Worm (Caenorhabditis elegans) whole organism, L2 larva: ENCODE data around the gene gst-9.

Source experiments
- Y55F3AM.14 ChIP-seq: fragments of 200-800 bp; sonication (Bioruptor generic); optimal IDR thresholded peaks from 2 replicates; lab custom pipeline; 2018; ENCODE audit warnings: mild to moderate bottlenecking, missing genetic modification characterization, missing compliant biosample characterization
- ZK546.5 ChIP-seq: sonication (generic microtip); optimal IDR thresholded peaks from 2 replicates; lab custom pipeline; 2017; ENCODE audit warnings: missing biosample characterization, missing genetic modification characterization
- alr-1 ChIP-seq: fragments of 150-350 bp; optimal IDR thresholded peaks from 2 replicates; lab custom pipeline; 2014; ENCODE audit warnings: missing biosample characterization, missing genetic modification characterization
- aly-2 ChIP-seq: fragments of 150-350 bp; optimal IDR thresholded peaks from 2 replicates; lab custom pipeline; 2014; ENCODE audit warnings: missing biosample characterization, missing genetic modification characterization
- ama-1 ChIP-seq: fragments of 150-350 bp; optimal IDR thresholded peaks from 2 replicates; lab custom pipeline; 2018; ENCODE audit warnings: inconsistent platforms
- blmp-1 ChIP-seq: sonication (generic microtip); optimal IDR thresholded peaks from 2 replicates; lab custom pipeline; 2017; ENCODE audit warnings: missing genetic modification characterization, mild to moderate bottlenecking, missing compliant biosample characterization, antibody characterized with exemption, moderate library complexity; ENCODE audit not compliant: insufficient read depth
- ceh-16 ChIP-seq: fragments of 150-350 bp; optimal IDR thresholded peaks from 2 replicates; lab custom pipeline; 2014; ENCODE audit warnings: missing biosample characterization, missing genetic modification characterization
- ceh-82 ChIP-seq: fragments of 150-350 bp; optimal IDR thresholded peaks from 2 replicates; lab custom pipeline; 2014; ENCODE audit warnings: missing biosample characterization, missing genetic modification characterization
- crh-2 ChIP-seq: sonication (generic microtip); optimal IDR thresholded peaks from 2 replicates; lab custom pipeline; 2017; ENCODE audit warnings: missing biosample characterization, missing genetic modification characterization
- dmd-4 ChIP-seq: sonication (generic microtip); optimal IDR thresholded peaks from 2 replicates; lab custom pipeline; 2017; ENCODE audit warnings: missing biosample characterization, missing genetic modification characterization
- egl-27 ChIP-seq: sonication (generic microtip); optimal IDR thresholded peaks from 3 replicates; lab custom pipeline; 2017; ENCODE audit warnings: missing biosample characterization, missing genetic modification reagents, missing genetic modification characterization
- elt-1 ChIP-seq: fragments of 150-350 bp; optimal IDR thresholded peaks from 2 replicates; lab custom pipeline; 2014; ENCODE audit warnings: missing biosample characterization, missing genetic modification characterization
- elt-3 ChIP-seq: sonication (generic microtip); optimal IDR thresholded peaks from 2 replicates; lab custom pipeline; 2017; ENCODE audit warnings: missing biosample characterization, missing genetic modification characterization
- fos-1 ChIP-seq: fragments of 150-350 bp; optimal IDR thresholded peaks from 2 replicates; lab custom pipeline; 2014; ENCODE audit warnings: missing biosample characterization, missing genetic modification characterization
- gmeb-1 ChIP-seq: fragments of 150-350 bp; optimal IDR thresholded peaks from 2 replicates; lab custom pipeline; 2014; ENCODE audit warnings: missing biosample characterization, missing genetic modification characterization
- lin-11 ChIP-seq: fragments of 150-350 bp; sonication (generic microtip); optimal IDR thresholded peaks from 2 replicates; lab custom pipeline; 2014; ENCODE audit warnings: missing biosample characterization, missing genetic modification characterization, inconsistent platforms, mixed read lengths
- lin-13 ChIP-seq: fragments of 150-350 bp; optimal IDR thresholded peaks from 2 replicates; lab custom pipeline; 2014; ENCODE audit warnings: missing biosample characterization, missing genetic modification reagents, missing genetic modification characterization
- lin-39 ChIP-seq: fragments of 150-350 bp; optimal IDR thresholded peaks from 2 replicates; lab custom pipeline; 2014; ENCODE audit warnings: missing biosample characterization, missing genetic modification reagents, missing genetic modification characterization
- lsy-2 ChIP-seq, 2 experiments: fragments of 150-350 bp in 1 of 2; sonication (generic microtip) in 1 of 2; optimal IDR thresholded peaks; 2 replicates each; lab custom pipeline; 2014 to 2017; ENCODE audit warnings: missing biosample characterization in 2 of 2, missing genetic modification characterization in 2 of 2
- mab-5 ChIP-seq: fragments of 150-350 bp; optimal IDR thresholded peaks from 2 replicates; lab custom pipeline; 2014; ENCODE audit warnings: missing biosample characterization, missing genetic modification characterization
- nhr-10 ChIP-seq: sonication (generic microtip); optimal IDR thresholded peaks from 2 replicates; lab custom pipeline; 2017; ENCODE audit warnings: missing biosample characterization, missing genetic modification characterization
- nhr-11 ChIP-seq: fragments of 150-350 bp; optimal IDR thresholded peaks from 2 replicates; lab custom pipeline; 2014; ENCODE audit warnings: missing biosample characterization, missing genetic modification characterization
- nhr-12 ChIP-seq: fragments of 150-350 bp; optimal IDR thresholded peaks from 2 replicates; lab custom pipeline; 2014; ENCODE audit warnings: missing biosample characterization, missing genetic modification characterization
- nhr-129 ChIP-seq: fragments of 150-350 bp; optimal IDR thresholded peaks from 2 replicates; lab custom pipeline; 2014; ENCODE audit warnings: missing biosample characterization, missing genetic modification characterization
- nhr-21 ChIP-seq: fragments of 150-350 bp; optimal IDR thresholded peaks from 2 replicates; lab custom pipeline; 2014; ENCODE audit warnings: missing biosample characterization, missing genetic modification characterization
- nhr-23 ChIP-seq: fragments of 150-350 bp; optimal IDR thresholded peaks from 2 replicates; lab custom pipeline; 2014; ENCODE audit warnings: missing biosample characterization, missing genetic modification reagents, missing genetic modification characterization
- nhr-25 ChIP-seq: fragments of 150-350 bp; sonication (generic microtip); optimal IDR thresholded peaks from 3 replicates; lab custom pipeline; 2014; ENCODE audit warnings: missing biosample characterization, missing genetic modification characterization
- nhr-6 ChIP-seq: fragments of 150-350 bp; optimal IDR thresholded peaks from 2 replicates; lab custom pipeline; 2014; ENCODE audit warnings: missing biosample characterization, missing genetic modification characterization
- nhr-77 ChIP-seq: fragments of 150-350 bp; optimal IDR thresholded peaks from 2 replicates; lab custom pipeline; 2014; ENCODE audit warnings: missing biosample characterization, missing genetic modification characterization
- peb-1 ChIP-seq: fragments of 150-350 bp; optimal IDR thresholded peaks from 2 replicates; lab custom pipeline; 2014; ENCODE audit warnings: missing biosample characterization, missing genetic modification characterization
- skn-1 ChIP-seq: sonication (generic microtip); optimal IDR thresholded peaks from 2 replicates; lab custom pipeline; 2017; ENCODE audit warnings: missing biosample characterization, missing genetic modification characterization
- sma-3 ChIP-seq: sonication (generic microtip); optimal IDR thresholded peaks from 2 replicates; lab custom pipeline; 2016; ENCODE audit warnings: missing genetic modification reagents, missing genetic modification characterization, missing compliant biosample characterization
- sma-9 ChIP-seq, 2 experiments: fragments of 150-350 bp in 1 of 2; sonication (generic microtip) in 1 of 2; optimal IDR thresholded peaks; 2 replicates each; lab custom pipeline; 2014 to 2016; ENCODE audit warnings: missing genetic modification characterization in 2 of 2, mild to moderate bottlenecking in 1 of 2, missing biosample characterization in 1 of 2, missing compliant biosample characterization in 1 of 2, missing genetic modification reagents in 1 of 2, moderate library complexity in 1 of 2
- snpc-4 ChIP-seq: fragments of 150-350 bp; optimal IDR thresholded peaks from 2 replicates; lab custom pipeline; 2014; ENCODE audit warnings: missing biosample characterization, missing genetic modification characterization
- unc-55 ChIP-seq: fragments of 150-350 bp; sonication (generic microtip); optimal IDR thresholded peaks from 3 replicates; lab custom pipeline; 2014; ENCODE audit warnings: missing biosample characterization, missing genetic modification reagents, missing genetic modification characterization
- unc-62 ChIP-seq: fragments of 150-350 bp; optimal IDR thresholded peaks from 2 replicates; lab custom pipeline; 2014; ENCODE audit warnings: missing biosample characterization, missing genetic modification reagents, missing genetic modification characterization
- zag-1 ChIP-seq: fragments of 150-350 bp; optimal IDR thresholded peaks from 2 replicates; lab custom pipeline; 2014; ENCODE audit warnings: missing biosample characterization, missing genetic modification characterization
- ztf-1 ChIP-seq: fragments of 200-800 bp; sonication (Bioruptor generic); conservative IDR thresholded peaks from 2 replicates; pipeline ENCODE4 v1.3.6; 2022; ENCODE audit warnings: missing genetic modification characterization, missing compliant biosample characterization
- ztf-11 ChIP-seq: sonication (generic microtip); optimal IDR thresholded peaks from 2 replicates; lab custom pipeline; 2017; ENCODE audit warnings: missing biosample characterization, missing genetic modification characterization
- ztf-4 ChIP-seq: fragments of 150-350 bp; optimal IDR thresholded peaks from 2 replicates; lab custom pipeline; 2014; ENCODE audit warnings: missing biosample characterization, missing genetic modification characterization

gst-9 gene

DNA sequence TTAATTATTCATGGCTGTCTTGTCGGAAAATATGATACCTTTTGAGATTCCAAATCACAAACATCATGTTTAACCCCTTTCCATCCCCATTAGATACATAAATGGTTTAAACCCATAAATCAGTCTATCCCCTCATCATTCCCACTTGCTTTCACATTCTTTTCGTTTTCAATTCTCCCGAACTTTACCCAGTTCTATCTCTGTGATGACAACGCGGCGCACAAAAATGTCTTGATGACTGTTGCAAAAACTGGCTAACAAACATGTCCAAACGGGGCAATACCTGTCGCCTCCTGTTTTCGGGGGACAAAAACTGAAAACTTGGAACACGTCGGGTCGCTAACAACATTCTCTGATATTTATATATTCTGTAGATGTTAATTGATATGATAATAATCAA, 25.3 kb upstream of the gst-9 start:
- TF ChIP-seq alr-1 (tag; lab: Kevin White, UChicago) (no peak), Y55F3AM.14 (GFP tag; lab: Kevin White, UChicago) (no peak), gmeb-1 (no peak), nhr-77 (no peak), ZK546.5 (tag; lab: Kevin White, UChicago) (no peak), ceh-16 (tag; lab: Kevin White, UChicago) (no peak), ztf-11 (no peak), aly-2 (tag; lab: Kevin White, UChicago) (no peak), nhr-25 (tag; lab: Kevin White, UChicago) (peak; percentile 47), nhr-10 (no peak), crh-2 (tag; lab: Kevin White, UChicago) (no peak), elt-1 (tag; lab: Kevin White, UChicago) (no peak), fos-1 (tag; lab: Kevin White, UChicago) (peak; percentile 27), ztf-4 (no peak), nhr-23 (tag; lab: Kevin White, UChicago) (no peak), egl-27 (tag; lab: Kevin White, UChicago) (no peak), zag-1 (tag; lab: Kevin White, UChicago) (no peak), blmp-1 (tag; lab: Kevin White, UChicago) (peak; percentile 67), elt-3 (tag; lab: Kevin White, UChicago) (peak; percentile 41), lin-13 (no peak), ztf-1 (GFP tag; lab: Robert Waterston, UW) (no peak), unc-55 (GFP tag; lab: Kevin White, UChicago) (no peak), nhr-12 (tag; lab: Kevin White, UChicago) (no peak), peb-1 (tag; lab: Kevin White, UChicago) (no peak), nhr-6 (tag; lab: Kevin White, UChicago) (no peak), skn-1 (tag; lab: Kevin White, UChicago) (no peak), dmd-4 (tag; lab: Kevin White, UChicago) (no peak), nhr-11 (tag; lab: Kevin White, UChicago) (no peak), nhr-129 (tag; lab: Kevin White, UChicago) (no peak), mab-5 (no peak), lin-39 (tag; lab: Kevin White, UChicago) (no peak), nhr-21 (tag; lab: Kevin White, UChicago) (peak; percentile 84), sma-3 (GFP tag; lab: Kevin White, UChicago) (no peak), lsy-2 (tag; optimal IDR thresholded peaks at IDR 0.05; lab: Kevin White, UChicago) (no peak), sma-9 (GFP tag; optimal IDR thresholded peaks at IDR 0.05; lab: Kevin White, UChicago) (no peak), sma-9 (tag; optimal IDR thresholded peaks at IDR 0.05; lab: Kevin White, UChicago) (no peak), ceh-82 (no peak), ama-1 (lab: Kevin White, UChicago) (peak; percentile 81), unc-62 (peak; percentile 56)

ce11 chrII:4867476-4867875, 23.9 kb upstream of the gst-9 start, which contains the start of gene col-17:
Gene col-17, minus strand, starts transcription at chrII:4867576.
- TF ChIP-seq snpc-4 (tag; lab: Kevin White, UChicago) (no peak), elt-1 (tag; lab: Kevin White, UChicago) (no peak), nhr-129 (tag; lab: Kevin White, UChicago) (no peak), unc-55 (GFP tag; lab: Kevin White, UChicago) (no peak), fos-1 (tag; lab: Kevin White, UChicago) (no peak), ztf-4 (no peak), elt-3 (tag; lab: Kevin White, UChicago) (no peak), sma-9 (GFP tag; optimal IDR thresholded peaks at IDR 0.05; lab: Kevin White, UChicago) (no peak), sma-9 (tag; optimal IDR thresholded peaks at IDR 0.05; lab: Kevin White, UChicago) (no peak), crh-2 (tag; lab: Kevin White, UChicago) (no peak)
- TF ChIP-seq, all 48 proteins: peak for 0

- TF ChIP-seq blmp-1 (tag; lab: Kevin White, UChicago) (no peak), lsy-2 (tag; optimal IDR thresholded peaks at IDR 0.05; lab: Kevin White, UChicago) (no peak), lin-11 (tag; lab: Kevin White, UChicago) (no peak), nhr-21 (tag; lab: Kevin White, UChicago) (no peak), ama-1 (lab: Kevin White, UChicago) (no peak), nhr-10 (no peak), zag-1 (tag; lab: Kevin White, UChicago) (no peak), aly-2 (tag; lab: Kevin White, UChicago) (no peak), fos-1 (tag; lab: Kevin White, UChicago) (no peak), ztf-11 (no peak), ceh-82 (no peak)
These were observed 21.5 kb upstream of the gst-9 start for ce11 chrII:4869793-4870343.
